Worm (Caenorhabditis elegans) whole organism, mixed stage, embryonic: ENCODE data around the gene srh-92.

Source experiments
- M03D4.4 ChIP-seq: sonication (generic microtip); optimal IDR thresholded peaks from 2 replicates; lab custom pipeline; 2017; ENCODE audit warnings: mild to moderate bottlenecking, missing genetic modification characterization, missing compliant biosample characterization
- bed-3 ChIP-seq: fragments of 200-800 bp; sonication (Bioruptor generic); optimal IDR thresholded peaks from 3 replicates; lab custom pipeline; 2018; ENCODE audit warnings: mild to moderate bottlenecking, missing genetic modification characterization, moderate library complexity, missing compliant biosample characterization
- blmp-1 ChIP-seq: fragments of 150-350 bp; optimal IDR thresholded peaks from 2 replicates; lab custom pipeline; 2014; ENCODE audit warnings: missing biosample characterization, missing genetic modification characterization
- ceh-39 ChIP-seq: fragments of 150-350 bp; optimal IDR thresholded peaks from 2 replicates; lab custom pipeline; 2014; ENCODE audit warnings: missing biosample characterization, missing genetic modification characterization
- ceh-83 ChIP-seq: fragments of 200-800 bp; sonication (Bioruptor generic); optimal IDR thresholded peaks from 2 replicates; lab custom pipeline; 2018; ENCODE audit warnings: mild to moderate bottlenecking, missing genetic modification characterization, missing compliant biosample characterization
- ces-1 ChIP-seq: fragments of 150-350 bp; optimal IDR thresholded peaks from 2 replicates; lab custom pipeline; 2014; ENCODE audit warnings: missing biosample characterization, missing genetic modification reagents, missing genetic modification characterization
- cnd-1 ChIP-seq: fragments of 200-800 bp; sonication (Bioruptor generic); optimal IDR thresholded peaks from 2 replicates; lab custom pipeline; 2018; ENCODE audit warnings: mild to moderate bottlenecking, missing genetic modification characterization, missing compliant biosample characterization
- elt-1 ChIP-seq: sonication (generic microtip); optimal IDR thresholded peaks from 2 replicates; lab custom pipeline; 2017; ENCODE audit warnings: missing genetic modification characterization, mild to moderate bottlenecking, missing compliant biosample characterization, antibody characterized with exemption, moderate library complexity, borderline replicate concordance; ENCODE audit not compliant: insufficient read depth
- elt-3 ChIP-seq: fragments of 150-350 bp; optimal IDR thresholded peaks from 2 replicates; lab custom pipeline; 2014; ENCODE audit warnings: missing biosample characterization, missing genetic modification characterization
- flh-1 ChIP-seq: fragments of 200-800 bp; sonication (Bioruptor generic); optimal IDR thresholded peaks from 2 replicates; lab custom pipeline; 2018; ENCODE audit warnings: mild to moderate bottlenecking, missing genetic modification characterization, moderate library complexity, missing compliant biosample characterization
- hlh-1 ChIP-seq: fragments of 150-350 bp; optimal IDR thresholded peaks from 2 replicates; lab custom pipeline; 2014; ENCODE audit warnings: missing biosample characterization, missing genetic modification reagents, missing genetic modification characterization
- lin-13 ChIP-seq: fragments of 150-350 bp; optimal IDR thresholded peaks from 2 replicates; lab custom pipeline; 2014; ENCODE audit warnings: missing biosample characterization, missing genetic modification characterization
- lsy-2 ChIP-seq: fragments of 150-350 bp; optimal IDR thresholded peaks from 2 replicates; lab custom pipeline; 2014; ENCODE audit warnings: missing biosample characterization, missing genetic modification characterization
- mab-5 ChIP-seq: fragments of 150-350 bp; optimal IDR thresholded peaks from 2 replicates; lab custom pipeline; 2014; ENCODE audit warnings: missing biosample characterization, missing genetic modification characterization
- mep-1 ChIP-seq: fragments of 150-350 bp; optimal IDR thresholded peaks from 2 replicates; lab custom pipeline; 2017; ENCODE audit warnings: missing biosample characterization, missing genetic modification reagents, missing genetic modification characterization, inconsistent platforms
- mls-2 ChIP-seq: sonication (generic microtip); optimal IDR thresholded peaks from 2 replicates; lab custom pipeline; 2016; ENCODE audit warnings: mild to moderate bottlenecking, missing genetic modification characterization, moderate library complexity, missing compliant biosample characterization
- nhr-12 ChIP-seq: fragments of 150-350 bp; optimal IDR thresholded peaks from 2 replicates; lab custom pipeline; 2014; ENCODE audit warnings: missing biosample characterization, missing genetic modification characterization
- nhr-2 ChIP-seq: fragments of 150-350 bp; optimal IDR thresholded peaks from 2 replicates; lab custom pipeline; 2014; ENCODE audit warnings: missing biosample characterization, missing genetic modification characterization
- nhr-237 ChIP-seq: fragments of 150-350 bp; optimal IDR thresholded peaks from 2 replicates; lab custom pipeline; 2014; ENCODE audit warnings: missing biosample characterization, missing genetic modification characterization
- nhr-28 ChIP-seq: fragments of 150-350 bp; optimal IDR thresholded peaks from 2 replicates; lab custom pipeline; 2014; ENCODE audit warnings: missing biosample characterization, missing genetic modification characterization
- nhr-76 ChIP-seq: sonication (generic microtip); optimal IDR thresholded peaks from 2 replicates; lab custom pipeline; 2017; ENCODE audit warnings: missing biosample characterization, missing genetic modification characterization
- sem-2 ChIP-seq: fragments of 200-800 bp; sonication (Bioruptor generic); optimal IDR thresholded peaks from 2 replicates; lab custom pipeline; 2018; ENCODE audit warnings: mild to moderate bottlenecking, missing genetic modification characterization, missing compliant biosample characterization
- snpc-4 ChIP-seq: fragments of 150-350 bp; optimal IDR thresholded peaks from 2 replicates; lab custom pipeline; 2014; ENCODE audit warnings: missing biosample characterization, missing genetic modification characterization
- sptf-1 ChIP-seq: sonication (generic microtip); optimal IDR thresholded peaks from 2 replicates; lab custom pipeline; 2017; ENCODE audit warnings: mild to moderate bottlenecking, missing genetic modification characterization, moderate library complexity, missing compliant biosample characterization
- tbx-8 ChIP-seq: fragments of 200-800 bp; sonication (Bioruptor generic); optimal IDR thresholded peaks from 2 replicates; lab custom pipeline; 2018; ENCODE audit warnings: mild to moderate bottlenecking, missing genetic modification characterization, moderate library complexity, missing compliant biosample characterization
- unc-120 ChIP-seq: sonication (generic microtip); optimal IDR thresholded peaks from 2 replicates; lab custom pipeline; 2017; ENCODE audit warnings: missing genetic modification characterization, missing compliant biosample characterization; ENCODE audit not compliant: poor library complexity, severe bottlenecking
- unc-39 ChIP-seq: fragments of 150-350 bp; optimal IDR thresholded peaks from 2 replicates; lab custom pipeline; 2014; ENCODE audit warnings: missing biosample characterization, missing genetic modification characterization
- unc-62 ChIP-seq: fragments of 150-350 bp; optimal IDR thresholded peaks from 2 replicates; lab custom pipeline; 2014; ENCODE audit warnings: missing biosample characterization, missing genetic modification reagents, missing genetic modification characterization
- zip-8 ChIP-seq: fragments of 150-350 bp; optimal IDR thresholded peaks from 2 replicates; lab custom pipeline; 2014; ENCODE audit warnings: missing biosample characterization, missing genetic modification characterization
- ztf-11 ChIP-seq: fragments of 150-350 bp; optimal IDR thresholded peaks from 2 replicates; lab custom pipeline; 2014; ENCODE audit warnings: missing biosample characterization, missing genetic modification characterization

Gene srh-92

ce11 chrV:7501194-7501593 lies 40.4 kb upstream of the srh-92 start:
- TF ChIP-seq sem-2 (GFP tag; lab: Kevin White, UChicago): no peak
- no peak for TF ChIP-seq snpc-4
- no peak for TF ChIP-seq ztf-11 (tag; lab: Kevin White, UChicago)
- TF ChIP-seq ceh-83 (GFP tag; lab: Kevin White, UChicago): no peak
- TF ChIP-seq ceh-39 (tag; lab: Kevin White, UChicago): no peak
- TF ChIP-seq flh-1 (GFP tag; lab: Kevin White, UChicago): no peak
- no peak for TF ChIP-seq nhr-237

ce11 chrV:7497440-7497839 lies 36.6 kb upstream of the srh-92 start, which contains the start of gene srh-79:
Gene srh-79, plus strand, starts transcription at chrV:7497740.
- TF ChIP-seq snpc-4 (no peak), nhr-237 (no peak), ceh-39 (tag; lab: Kevin White, UChicago) (no peak)

ce11 chrV:7495189-7495588 lies 34.4 kb upstream of the srh-92 start, which contains the start of gene srbc-11:
Gene srbc-11, minus strand, starts transcription at chrV:7495289.
- TF ChIP-seq blmp-1 (no peak), snpc-4 (no peak), elt-1 (tag; lab: Kevin White, UChicago) (no peak), unc-62 (GFP tag; lab: Kevin White, UChicago) (no peak), mls-2 (no peak), mab-5 (tag; lab: Kevin White, UChicago) (no peak), unc-39 (tag; lab: Kevin White, UChicago) (no peak)

- TF ChIP-seq elt-3 (tag; lab: Kevin White, UChicago) (no peak), mls-2 (no peak), unc-39 (tag; lab: Kevin White, UChicago) (no peak), lsy-2 (tag; lab: Kevin White, UChicago) (no peak), M03D4.4 (tag; lab: Kevin White, UChicago) (no peak), elt-1 (tag; lab: Kevin White, UChicago) (no peak), ces-1 (GFP tag; lab: Kevin White, UChicago) (no peak), zip-8 (tag; lab: Kevin White, UChicago) (no peak), tbx-8 (GFP tag; lab: Kevin White, UChicago) (no peak), lin-13 (tag; lab: Kevin White, UChicago) (no peak), ceh-39 (tag; lab: Kevin White, UChicago) (no peak), nhr-12 (no peak), cnd-1 (no peak), sem-2 (GFP tag; lab: Kevin White, UChicago) (no peak), nhr-2 (tag; lab: Kevin White, UChicago) (no peak)
Measured at ce11 chrV:7492924-7493323, 32.1 kb upstream of the srh-92 start, which contains the start of gene srbc-10. Gene srbc-10, minus strand, starts transcription at chrV:7493024.

- no peak for TF ChIP-seq blmp-1
- no peak for TF ChIP-seq elt-3 (tag; lab: Kevin White, UChicago)
- no peak for TF ChIP-seq flh-1 (GFP tag; lab: Kevin White, UChicago)
- no peak for TF ChIP-seq sptf-1 (tag; lab: Kevin White, UChicago)
- TF ChIP-seq nhr-28 (tag; lab: Kevin White, UChicago): no peak
Measured at ce11 chrV:7490340-7490739, 29.5 kb upstream of the srh-92 start, which contains the start of gene srbc-9. Gene srbc-9, minus strand, starts transcription at chrV:7490440.

- no peak for TF ChIP-seq blmp-1
- no peak for TF ChIP-seq unc-120 (tag; lab: Kevin White, UChicago)
- TF ChIP-seq nhr-28 (tag; lab: Kevin White, UChicago): no peak
- TF ChIP-seq nhr-12: no peak
- TF ChIP-seq flh-1 (GFP tag; lab: Kevin White, UChicago): no peak
- no peak for TF ChIP-seq elt-1 (tag; lab: Kevin White, UChicago)
- TF ChIP-seq snpc-4: no peak
- TF ChIP-seq lsy-2 (tag; lab: Kevin White, UChicago): no peak
- no peak for TF ChIP-seq nhr-2 (tag; lab: Kevin White, UChicago)
- TF ChIP-seq mep-1 (tag; lab: Kevin White, UChicago): no peak
- no peak for TF ChIP-seq elt-3 (tag; lab: Kevin White, UChicago)
- TF ChIP-seq hlh-1: no peak
- TF ChIP-seq nhr-237: no peak
- TF ChIP-seq ceh-39 (tag; lab: Kevin White, UChicago): no peak
- TF ChIP-seq sem-2 (GFP tag; lab: Kevin White, UChicago): no peak
- TF ChIP-seq bed-3: no peak
- no peak for TF ChIP-seq cnd-1
- no peak for TF ChIP-seq nhr-76
- TF ChIP-seq, all 35 proteins: peak for 0
Measured at ce11 chrV:7487518-7487917, 26.7 kb upstream of the srh-92 start, which contains the start of gene srbc-7. Gene srbc-7, minus strand, starts transcription at chrV:7487618.
